Worm (Caenorhabditis elegans): ENCODE data around the gene acer-1.

- TF ChIP-seq lin-39 (tag; optimal IDR thresholded peaks at IDR 0.05) (no peak), ztf-4 (tag; optimal IDR thresholded peaks at IDR 0.05) (no peak), elt-2 (tag; optimal IDR thresholded peaks at IDR 0.05) (no peak), fos-1 (tag; optimal IDR thresholded peaks at IDR 0.05) (no peak), nhr-25 (tag; optimal IDR thresholded peaks at IDR 0.05) (no peak), nhr-76 (tag; optimal IDR thresholded peaks at IDR 0.05) (no peak), egl-27 (tag; optimal IDR thresholded peaks at IDR 0.05) (no peak), ama-1 (optimal IDR thresholded peaks at IDR 0.05) (no peak), snpc-4 (tag; optimal IDR thresholded peaks at IDR 0.05) (no peak)
These were observed 27.5 kb upstream of the acer-1 start, which contains the start of gene B0252.11 for ce11 chrII:6917710-6918109.

Measured in whole organism, L3 larva.